Worm (Caenorhabditis elegans): ENCODE data around the gene glb-30.

ce11 chrIII:1664761-1665266 is 3.6 kb downstream of the glb-30 start, which contains the start of gene Y22D7AL.16:
- TF ChIP-seq mxl-3 (GFP tag; optimal IDR thresholded peaks at IDR 0.05): no peak
- TF ChIP-seq Y5F2A.4 (GFP tag; optimal IDR thresholded peaks at IDR 0.05): no peak
- no peak for TF ChIP-seq php-3 (GFP tag; IDR thresholded peaks at IDR 0.05)
- TF ChIP-seq nhr-237 (tag; optimal IDR thresholded peaks at IDR 0.05): no peak
- TF ChIP-seq nhr-25 (tag; optimal IDR thresholded peaks at IDR 0.05; ENCODE audit: borderline replicate concordance, insufficient read depth): no peak
- TF ChIP-seq hlh-11 (tag; optimal IDR thresholded peaks at IDR 0.05): no peak
- no peak for TF ChIP-seq ceh-44 (GFP tag; IDR thresholded peaks at IDR 0.05)
- no peak for TF ChIP-seq unc-130 (GFP tag; optimal IDR thresholded peaks at IDR 0.05)
- TF ChIP-seq lsy-2 (tag; optimal IDR thresholded peaks at IDR 0.05): no peak
- no peak for TF ChIP-seq nhr-28 (tag; optimal IDR thresholded peaks at IDR 0.05)
- TF ChIP-seq egl-27 (tag; optimal IDR thresholded peaks at IDR 0.05): no peak

All from whole organism, L4 larva.